Worm (Caenorhabditis elegans) whole organism, L3 larva: ENCODE measurements around the gene dnc-2.

Experiments
- ZK546.5 ChIP-seq: sonication (generic microtip); optimal IDR thresholded peaks from 2 replicates; lab custom pipeline; 2017; ENCODE audit warnings: missing biosample characterization, missing genetic modification characterization
- aly-2 ChIP-seq: fragments of 150-350 bp; optimal IDR thresholded peaks from 2 replicates; lab custom pipeline; 2014; ENCODE audit warnings: missing biosample characterization, missing genetic modification characterization
- ceh-16 ChIP-seq: sonication (generic microtip); optimal IDR thresholded peaks from 2 replicates; lab custom pipeline; 2017; ENCODE audit warnings: missing biosample characterization, missing genetic modification characterization
- ceh-9 ChIP-seq: sonication (generic microtip); optimal IDR thresholded peaks from 2 replicates; lab custom pipeline; 2018; ENCODE audit warnings: missing biosample characterization, missing genetic modification characterization
- daf-12 ChIP-seq: fragments of 150-350 bp; optimal IDR thresholded peaks from 2 replicates; lab custom pipeline; 2014; ENCODE audit warnings: missing biosample characterization, missing genetic modification reagents, missing genetic modification characterization
- egl-27 ChIP-seq: sonication (generic microtip); optimal IDR thresholded peaks from 4 replicates; lab custom pipeline; 2017; ENCODE audit warnings: missing biosample characterization, missing genetic modification reagents, missing genetic modification characterization
- egl-5 ChIP-seq: fragments of 150-350 bp; optimal IDR thresholded peaks from 2 replicates; lab custom pipeline; 2017; ENCODE audit warnings: missing biosample characterization, missing genetic modification reagents, missing genetic modification characterization, inconsistent platforms
- elt-1 ChIP-seq: fragments of 150-350 bp; optimal IDR thresholded peaks from 2 replicates; lab custom pipeline; 2014; ENCODE audit warnings: missing biosample characterization, missing genetic modification characterization
- elt-2 ChIP-seq: sonication (generic microtip); optimal IDR thresholded peaks from 2 replicates; lab custom pipeline; 2016; ENCODE audit warnings: missing genetic modification reagents, mild to moderate bottlenecking, missing genetic modification characterization, missing compliant biosample characterization
- elt-3 ChIP-seq, 3 experiments: fragments of 150-350 bp in 1 of 3; sonication (generic microtip) in 2 of 3; optimal IDR thresholded peaks; 2 replicates in 2 of 3; 4 replicates in 1 of 3; lab custom pipeline; 2014 to 2017; ENCODE audit warnings: missing biosample characterization in 3 of 3, missing genetic modification characterization in 3 of 3
- fkh-2 ChIP-seq: fragments of 150-350 bp; optimal IDR thresholded peaks from 2 replicates; lab custom pipeline; 2014; ENCODE audit warnings: missing biosample characterization, missing genetic modification reagents, missing genetic modification characterization
- fos-1 ChIP-seq: fragments of 150-350 bp; optimal IDR thresholded peaks from 2 replicates; lab custom pipeline; 2014; ENCODE audit warnings: missing biosample characterization, missing genetic modification characterization
- hmg-11 ChIP-seq: sonication (generic microtip); optimal IDR thresholded peaks from 2 replicates; lab custom pipeline; 2016; ENCODE audit warnings: missing genetic modification characterization, missing compliant biosample characterization
- jun-1 ChIP-seq: fragments of 150-350 bp; optimal IDR thresholded peaks from 2 replicates; lab custom pipeline; 2014; ENCODE audit warnings: missing biosample characterization, missing genetic modification reagents, missing genetic modification characterization
- lin-15B ChIP-seq: fragments of 150-350 bp; optimal IDR thresholded peaks from 2 replicates; lab custom pipeline; 2014; ENCODE audit warnings: missing biosample characterization, missing genetic modification characterization
- lin-39 ChIP-seq: fragments of 150-350 bp; optimal IDR thresholded peaks from 2 replicates; lab custom pipeline; 2018; ENCODE audit warnings: missing biosample characterization, missing genetic modification reagents, missing genetic modification characterization
- lsy-12 ChIP-seq: sonication (generic microtip); optimal IDR thresholded peaks from 2 replicates; lab custom pipeline; 2016; ENCODE audit warnings: mild to moderate bottlenecking, missing genetic modification characterization, missing compliant biosample characterization
- mdl-1 ChIP-seq: fragments of 150-350 bp; optimal IDR thresholded peaks from 2 replicates; lab custom pipeline; 2014; ENCODE audit warnings: missing biosample characterization, missing genetic modification characterization
- mml-1 ChIP-seq: fragments of 150-350 bp; sonication (generic microtip); optimal IDR thresholded peaks from 3 replicates; lab custom pipeline; 2014; ENCODE audit warnings: missing biosample characterization, missing genetic modification characterization
- nfya-1 ChIP-seq: sonication (generic microtip); optimal IDR thresholded peaks from 2 replicates; lab custom pipeline; 2017; ENCODE audit warnings: missing genetic modification characterization, mild to moderate bottlenecking, missing compliant biosample characterization, antibody characterized with exemption, moderate library complexity; ENCODE audit not compliant: insufficient read depth
- nhr-11 ChIP-seq: fragments of 150-350 bp; optimal IDR thresholded peaks from 2 replicates; lab custom pipeline; 2014; ENCODE audit warnings: missing biosample characterization, missing genetic modification characterization
- nhr-12 ChIP-seq: fragments of 150-350 bp; optimal IDR thresholded peaks from 2 replicates; lab custom pipeline; 2014; ENCODE audit warnings: missing biosample characterization, missing genetic modification characterization
- nhr-43 ChIP-seq: sonication (generic microtip); optimal IDR thresholded peaks from 2 replicates; lab custom pipeline; 2016; ENCODE audit warnings: mild to moderate bottlenecking, missing genetic modification characterization, missing compliant biosample characterization; ENCODE audit not compliant: poor library complexity, severe bottlenecking
- nhr-67 ChIP-seq: fragments of 150-350 bp; optimal IDR thresholded peaks from 2 replicates; lab custom pipeline; 2014; ENCODE audit warnings: missing biosample characterization, missing genetic modification characterization
- nhr-76 ChIP-seq: fragments of 150-350 bp; sonication (generic microtip); optimal IDR thresholded peaks from 5 replicates; lab custom pipeline; 2014; ENCODE audit warnings: missing biosample characterization, missing genetic modification characterization
- pha-4 ChIP-seq: fragments of 150-350 bp; optimal IDR thresholded peaks from 2 replicates; lab custom pipeline; 2014; ENCODE audit warnings: missing biosample characterization, missing genetic modification reagents, missing genetic modification characterization
- pqm-1 ChIP-seq: fragments of 150-350 bp; optimal IDR thresholded peaks from 2 replicates; lab custom pipeline; 2017; ENCODE audit warnings: missing biosample characterization, missing genetic modification characterization, inconsistent platforms
- sea-2 ChIP-seq: fragments of 150-350 bp; sonication (generic microtip); optimal IDR thresholded peaks from 4 replicates; lab custom pipeline; 2014; ENCODE audit warnings: missing biosample characterization, missing genetic modification reagents, missing genetic modification characterization
- skn-1 ChIP-seq: fragments of 150-350 bp; optimal IDR thresholded peaks from 2 replicates; lab custom pipeline; 2014; ENCODE audit warnings: missing biosample characterization, missing genetic modification characterization
- snpc-4 ChIP-seq: fragments of 150-350 bp; optimal IDR thresholded peaks from 2 replicates; lab custom pipeline; 2014; ENCODE audit warnings: missing biosample characterization, missing genetic modification characterization
- tbx-2 ChIP-seq: sonication (generic microtip); optimal IDR thresholded peaks from 2 replicates; lab custom pipeline; 2016; ENCODE audit warnings: mild to moderate bottlenecking, missing genetic modification characterization, missing compliant biosample characterization
- unc-39 ChIP-seq: sonication (generic microtip); optimal IDR thresholded peaks from 4 replicates; lab custom pipeline; 2017; ENCODE audit warnings: missing biosample characterization, missing genetic modification characterization
- unc-62 ChIP-seq: fragments of 150-350 bp; sonication (generic microtip); optimal IDR thresholded peaks from 4 replicates; lab custom pipeline; 2014; ENCODE audit warnings: missing biosample characterization, missing genetic modification reagents, missing genetic modification characterization
- ztf-4 ChIP-seq: fragments of 150-350 bp; optimal IDR thresholded peaks from 2 replicates; lab custom pipeline; 2014; ENCODE audit warnings: missing biosample characterization, missing genetic modification characterization

Gene dnc-2

DNA sequence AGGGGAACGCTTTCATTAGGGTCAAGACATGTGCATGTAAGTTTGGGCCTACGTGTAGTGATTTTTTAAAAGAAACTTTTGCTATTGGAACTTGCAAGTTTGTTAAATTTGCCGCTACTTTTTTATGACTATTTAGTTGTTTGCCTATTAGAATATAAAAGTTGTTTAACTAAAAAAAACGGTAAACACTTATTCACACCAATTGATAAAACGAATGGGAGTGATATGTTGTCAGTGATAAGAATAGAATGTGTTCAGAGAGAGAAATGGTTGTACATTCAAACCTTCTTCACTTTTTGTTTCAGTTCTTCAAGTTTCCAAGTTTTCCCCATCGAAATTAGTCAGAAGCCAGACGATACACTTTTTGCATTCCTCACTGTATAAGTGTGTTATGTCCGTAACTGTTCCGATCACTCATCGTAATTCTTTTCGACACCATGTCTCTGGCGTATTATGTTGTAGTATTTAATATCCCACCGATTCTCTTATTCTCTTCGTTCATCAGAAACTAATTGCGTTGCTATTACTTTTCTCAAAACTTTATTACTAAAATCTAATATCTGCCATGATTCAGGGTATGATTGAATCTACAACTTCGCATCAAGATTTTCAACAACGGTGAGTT, 40.4 kb upstream of the dnc-2 start, which contains the start of gene dct-6:
Gene dct-6, plus strand, starts transcription at position 575 of the 625 bp plus-strand sequence.
- TF ChIP-seq nhr-12 (tag; lab: Kevin White, UChicago) (no peak), elt-2 (tag; lab: Kevin White, UChicago) (peak; percentile 66), pqm-1 (tag; lab: Kevin White, UChicago) (peak; percentile 80), pha-4 (tag; lab: Kevin White, UChicago) (peak; percentile 47), fkh-2 (no peak), nhr-11 (tag; lab: Kevin White, UChicago) (no peak)

ce11 chrIII:5965368-5965767, 39.8 kb upstream of the dnc-2 start:
- TF ChIP-seq elt-1 (tag; lab: Kevin White, UChicago) (peak; percentile 75), nhr-12 (tag; lab: Kevin White, UChicago) (no peak), tbx-2 (tag; lab: Kevin White, UChicago) (no peak), elt-2 (tag; lab: Kevin White, UChicago) (no peak), pha-4 (tag; lab: Kevin White, UChicago) (peak; percentile 10)

ce11 chrIII:5964058-5964632, 38.6 kb upstream of the dnc-2 start:
- TF ChIP-seq skn-1 (tag; lab: Kevin White, UChicago) (no peak), daf-12 (tag; lab: Kevin White, UChicago) (no peak), elt-3 (tag; optimal IDR thresholded peaks at IDR 0.05; lab: Kevin White, UChicago) (peak in 1 of 3 experiments; percentile 11), jun-1 (tag; lab: Kevin White, UChicago) (no peak), lin-15B (no peak), nhr-43 (no peak), nfya-1 (tag; lab: Kevin White, UChicago) (no peak), unc-39 (tag; lab: Kevin White, UChicago) (no peak), elt-2 (tag; lab: Kevin White, UChicago) (peak; percentile 54), ceh-16 (tag; lab: Kevin White, UChicago) (no peak), mml-1 (tag; lab: Kevin White, UChicago) (no peak), pha-4 (tag; lab: Kevin White, UChicago) (peak; percentile 49), lsy-12 (tag; lab: Kevin White, UChicago) (no peak)

DNA sequence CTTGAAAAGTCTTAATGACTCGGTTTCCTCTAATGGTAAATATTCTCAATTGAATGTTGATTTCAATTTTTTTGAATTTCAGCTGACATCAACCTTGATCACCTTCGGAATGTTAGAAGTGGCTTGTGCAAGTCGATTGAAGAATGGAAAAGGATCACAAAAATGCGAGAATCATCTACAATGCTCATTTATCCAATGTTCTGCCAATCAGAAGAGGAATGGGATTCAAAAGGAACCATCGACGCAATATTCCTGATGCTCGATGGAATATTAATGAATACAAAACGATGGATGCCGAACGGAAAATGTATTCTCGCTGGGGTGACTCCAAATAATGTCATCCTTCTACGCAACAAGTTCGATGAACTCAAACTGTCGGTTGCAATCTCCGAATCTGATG, 36.0 kb upstream of the dnc-2 start:
- TF ChIP-seq unc-62 (GFP tag; lab: Kevin White, UChicago) (no peak), egl-27 (tag; lab: Kevin White, UChicago) (no peak), snpc-4 (tag; lab: Kevin White, UChicago) (no peak), ZK546.5 (no peak), aly-2 (no peak), sea-2 (GFP tag; lab: Kevin White, UChicago) (no peak), nhr-76 (tag; lab: Kevin White, UChicago) (no peak), lin-39 (tag; lab: Kevin White, UChicago) (no peak), elt-1 (tag; lab: Kevin White, UChicago) (no peak), ztf-4 (no peak), ceh-9 (no peak)

DNA sequence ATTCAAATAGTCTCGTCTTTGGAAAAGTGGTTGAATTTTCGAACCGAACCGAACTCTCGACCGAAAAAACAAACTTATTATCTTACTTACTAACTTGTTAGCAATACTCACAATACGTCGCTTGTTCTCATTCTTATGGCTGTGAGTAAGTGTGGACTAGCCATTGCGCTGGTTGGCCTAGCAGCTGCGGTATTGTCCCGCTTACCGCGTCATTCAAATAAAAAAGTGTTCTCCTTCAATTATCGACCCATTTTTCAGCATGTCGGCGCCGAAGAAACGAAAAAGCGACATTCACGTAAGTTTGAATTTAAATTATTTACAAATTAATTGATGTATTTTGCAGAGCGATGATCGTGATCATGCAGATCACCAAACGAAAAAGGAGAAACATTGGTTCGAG, 33.5 kb upstream of the dnc-2 start:
- no peak for TF ChIP-seq daf-12 (tag; lab: Kevin White, UChicago)
- no peak for TF ChIP-seq nhr-67 (tag; lab: Kevin White, UChicago)
- no peak for TF ChIP-seq egl-5
- TF ChIP-seq mdl-1 (tag; lab: Kevin White, UChicago), result no peak
- TF ChIP-seq snpc-4 (tag; lab: Kevin White, UChicago), result no peak
- no peak for TF ChIP-seq fos-1
- peak; percentile 39 for TF ChIP-seq pha-4 (tag; lab: Kevin White, UChicago)
- TF ChIP-seq hmg-11, result no peak
